Fruit fly (Drosophila melanogaster) whole organism, embryonic: ENCODE results near the gene Arpc3A.

Source experiments
- Bgb ChIP-seq: fragments of 200-800 bp; sonication (Bioruptor generic); IDR thresholded peaks from 2 replicates; pipeline ENCODE4 v1.3.6; 2022; ENCODE audit warnings: missing biosample characterization, missing genetic modification characterization; ENCODE audit not compliant: partially characterized antibody
- CG10321 ChIP-seq: fragments of 200-800 bp; sonication (Bioruptor generic); IDR thresholded peaks from 2 replicates; pipeline ENCODE4 v1.3.6; 2022; ENCODE audit warnings: missing biosample characterization, missing genetic modification characterization
- CG11085 ChIP-seq: fragments of 200-800 bp; sonication (Bioruptor generic); IDR thresholded peaks from 2 replicates; pipeline ENCODE4 v1.3.6; 2022; ENCODE audit warnings: missing biosample characterization, missing genetic modification characterization
- CG12104 ChIP-seq: fragments of 200-800 bp; sonication (Bioruptor generic); optimal IDR thresholded peaks from 3 replicates; lab custom pipeline; 2016; ENCODE audit warnings: missing biosample characterization, missing genetic modification characterization
- CG12219 ChIP-seq: fragments of 200-800 bp; sonication (Bioruptor generic); optimal IDR thresholded peaks from 3 replicates; lab custom pipeline; 2018; ENCODE audit warnings: missing biosample characterization, mild to moderate bottlenecking, missing genetic modification characterization
- CG12299 ChIP-seq: fragments of 200-800 bp; sonication (Bioruptor generic); optimal IDR thresholded peaks from 2 replicates; lab custom pipeline; 2018; ENCODE audit warnings: missing biosample characterization, mild to moderate bottlenecking, missing genetic modification characterization
- CG14710 ChIP-seq: fragments of 200-800 bp; sonication (Bioruptor generic); optimal IDR thresholded peaks from 3 replicates; lab custom pipeline; 2019; ENCODE audit warnings: missing biosample characterization, mild to moderate bottlenecking, missing genetic modification characterization, moderate library complexity
- CG15269 ChIP-seq: fragments of 200-800 bp; sonication (Bioruptor generic); optimal IDR thresholded peaks from 2 replicates; lab custom pipeline; 2018; ENCODE audit warnings: missing biosample characterization, mild to moderate bottlenecking, missing genetic modification characterization, moderate library complexity
- CG15514 ChIP-seq: fragments of 200-800 bp; sonication (Bioruptor generic); optimal IDR thresholded peaks from 3 replicates; lab custom pipeline; 2017; ENCODE audit warnings: missing biosample characterization, missing genetic modification characterization, mild to moderate bottlenecking, moderate library complexity, missing genetic modification reagents
- CG15601 ChIP-seq: fragments of 200-800 bp; sonication (Bioruptor generic); optimal IDR thresholded peaks from 3 replicates; lab custom pipeline; 2019; ENCODE audit warnings: missing biosample characterization, mild to moderate bottlenecking, missing genetic modification characterization, moderate library complexity
- CG2120 ChIP-seq: fragments of 200-800 bp; sonication (Bioruptor generic); optimal IDR thresholded peaks from 3 replicates; lab custom pipeline; 2016; ENCODE audit warnings: missing biosample characterization, missing genetic modification characterization
- CG2678 ChIP-seq: fragments of 200-800 bp; sonication (Bioruptor generic); optimal IDR thresholded peaks from 3 replicates; lab custom pipeline; 2019; ENCODE audit warnings: missing biosample characterization, mild to moderate bottlenecking, missing genetic modification characterization, moderate library complexity
- CG3838 ChIP-seq: fragments of 200-800 bp; sonication (Bioruptor generic); optimal IDR thresholded peaks from 3 replicates; lab custom pipeline; 2016; ENCODE audit warnings: missing biosample characterization, missing genetic modification characterization
- CG6854 ChIP-seq: fragments of 200-800 bp; sonication (Bioruptor generic); optimal IDR thresholded peaks from 3 replicates; lab custom pipeline; 2017; ENCODE audit warnings: missing biosample characterization, mild to moderate bottlenecking, missing genetic modification characterization
- CG7839 ChIP-seq: fragments of 200-800 bp; sonication (Bioruptor generic); optimal IDR thresholded peaks from 3 replicates; lab custom pipeline; 2018; ENCODE audit warnings: missing biosample characterization, mild to moderate bottlenecking, missing genetic modification characterization, moderate library complexity
- CG7928 ChIP-seq: fragments of 200-800 bp; sonication (Bioruptor generic); optimal IDR thresholded peaks from 2 replicates; lab custom pipeline; 2017; ENCODE audit warnings: missing biosample characterization, mild to moderate bottlenecking, missing genetic modification characterization
- CG9797 ChIP-seq: fragments of 200-800 bp; sonication (Bioruptor generic); optimal IDR thresholded peaks from 3 replicates; lab custom pipeline; 2018; ENCODE audit warnings: missing biosample characterization, mild to moderate bottlenecking, missing genetic modification characterization
- Camta ChIP-seq: fragments of 200-800 bp; sonication (Bioruptor generic); optimal IDR thresholded peaks from 2 replicates; lab custom pipeline; 2016; ENCODE audit warnings: missing biosample characterization, missing genetic modification characterization
- Dip2 ChIP-seq: fragments of 200-800 bp; sonication (Bioruptor generic); IDR thresholded peaks from 2 replicates; pipeline ENCODE4 v1.3.6; 2022; ENCODE audit warnings: missing biosample characterization, missing genetic modification characterization
- ERR ChIP-seq: fragments of 200-800 bp; sonication (Bioruptor generic); optimal IDR thresholded peaks from 2 replicates; lab custom pipeline; 2016; ENCODE audit warnings: missing biosample characterization, missing genetic modification characterization
- Hmx ChIP-seq: fragments of 200-800 bp; sonication (Bioruptor generic); optimal IDR thresholded peaks from 2 replicates; lab custom pipeline; 2016; ENCODE audit warnings: missing biosample characterization, missing genetic modification characterization
- Hr51 ChIP-seq, 2 experiments: fragments of 200-800 bp; sonication (Bioruptor generic); optimal IDR thresholded peaks; 2 replicates in 1 of 2; 3 replicates in 1 of 2; lab custom pipeline; 2016 to 2018; ENCODE audit warnings: missing biosample characterization in 2 of 2, missing genetic modification characterization in 2 of 2, mild to moderate bottlenecking in 1 of 2, moderate library complexity in 1 of 2
- Kr ChIP-seq: fragments of 200-800 bp; sonication (Bioruptor generic); optimal IDR thresholded peaks from 2 replicates; lab custom pipeline; 2017; ENCODE audit warnings: missing biosample characterization, mild to moderate bottlenecking, missing genetic modification characterization
- Max ChIP-seq: fragments of 200-800 bp; sonication (Bioruptor generic); optimal IDR thresholded peaks from 2 replicates; lab custom pipeline; 2016; ENCODE audit warnings: missing biosample characterization, mild to moderate bottlenecking, missing genetic modification characterization
- Optix ChIP-seq: fragments of 200-800 bp; sonication (Bioruptor generic); IDR thresholded peaks from 3 replicates; pipeline ENCODE4 v1.3.6; 2022; ENCODE audit warnings: missing biosample characterization, missing genetic modification characterization
- Sry-β ChIP-seq: fragments of 200-800 bp; sonication (Bioruptor generic); optimal IDR thresholded peaks from 2 replicates; lab custom pipeline; 2018; ENCODE audit warnings: missing biosample characterization, mild to moderate bottlenecking, missing genetic modification characterization, moderate library complexity
- Stat92E ChIP-seq, 3 experiments: fragments of >200 bp in 2 of 3; fragments of 200-800 bp in 1 of 3; sonication (Bioruptor generic) in 1 of 3; optimal IDR thresholded peaks; 2 replicates each; lab custom pipeline; 2017 to 2019; ENCODE audit warnings: missing biosample characterization in 3 of 3, missing genetic modification characterization in 3 of 3, mild to moderate bottlenecking in 1 of 3, moderate library complexity in 1 of 3
- Xbp1 ChIP-seq: fragments of 200-800 bp; sonication (Bioruptor generic); optimal IDR thresholded peaks from 3 replicates; lab custom pipeline; 2016; ENCODE audit warnings: missing biosample characterization, mild to moderate bottlenecking, missing genetic modification characterization
- YL-1 ChIP-seq: fragments of 200-800 bp; sonication (Bioruptor generic); optimal IDR thresholded peaks from 3 replicates; lab custom pipeline; 2017; ENCODE audit warnings: missing biosample characterization, mild to moderate bottlenecking, missing genetic modification characterization
- ato ChIP-seq: fragments of 200-800 bp; sonication (Bioruptor generic); IDR thresholded peaks from 2 replicates; pipeline ENCODE4 v1.3.6; 2022; ENCODE audit warnings: missing biosample characterization, missing genetic modification characterization; ENCODE audit not compliant: partially characterized antibody
- btn ChIP-seq: fragments of 200-800 bp; sonication (Bioruptor generic); optimal IDR thresholded peaks from 2 replicates; lab custom pipeline; 2016; ENCODE audit warnings: missing biosample characterization, missing genetic modification characterization
- disco-r ChIP-seq: fragments of 200-800 bp; sonication (Bioruptor generic); optimal IDR thresholded peaks from 2 replicates; lab custom pipeline; 2016; ENCODE audit warnings: missing biosample characterization, missing genetic modification characterization
- dm ChIP-seq: fragments of 200-800 bp; sonication (Bioruptor generic); optimal IDR thresholded peaks from 3 replicates; lab custom pipeline; 2016; ENCODE audit warnings: missing biosample characterization, missing genetic modification characterization
- esg ChIP-seq: fragments of 200-800 bp; sonication (Bioruptor generic); conservative IDR thresholded peaks from 2 replicates; pipeline ENCODE4 v1.3.6; 2022; ENCODE audit warnings: missing biosample characterization, missing genetic modification characterization
- grau ChIP-seq: fragments of 200-800 bp; optimal IDR thresholded peaks from 3 replicates; lab custom pipeline; 2019; ENCODE audit warnings: missing biosample characterization, mild to moderate bottlenecking, missing genetic modification characterization, moderate library complexity
- gsb-n ChIP-seq: fragments of 200-800 bp; sonication (Bioruptor generic); optimal IDR thresholded peaks from 3 replicates; lab custom pipeline; 2018; ENCODE audit warnings: missing biosample characterization, mild to moderate bottlenecking, missing genetic modification characterization
- ind ChIP-seq: fragments of 200-800 bp; sonication (Bioruptor generic); optimal IDR thresholded peaks from 3 replicates; lab custom pipeline; 2016; ENCODE audit warnings: missing biosample characterization, missing genetic modification characterization
- jumu ChIP-seq: fragments of 200-800 bp; sonication (Bioruptor generic); optimal IDR thresholded peaks from 3 replicates; lab custom pipeline; 2016; ENCODE audit warnings: missing biosample characterization, missing genetic modification characterization
- kni ChIP-seq: fragments of 200-800 bp; sonication (Bioruptor generic); optimal IDR thresholded peaks from 3 replicates; lab custom pipeline; 2017; ENCODE audit warnings: mild to moderate bottlenecking, missing biosample characterization, missing genetic modification reagents, missing genetic modification characterization
- mam ChIP-seq: fragments of 200-800 bp; sonication (Bioruptor generic); optimal IDR thresholded peaks from 3 replicates; lab custom pipeline; 2016; ENCODE audit warnings: missing biosample characterization, missing genetic modification characterization
- mirr ChIP-seq: fragments of 200-800 bp; sonication (Bioruptor generic); optimal IDR thresholded peaks from 3 replicates; lab custom pipeline; 2018; ENCODE audit warnings: missing biosample characterization, mild to moderate bottlenecking, missing genetic modification characterization
- nerfin-2 ChIP-seq: fragments of 200-800 bp; sonication (Bioruptor generic); IDR thresholded peaks from 2 replicates; pipeline ENCODE4 v1.3.6; 2022; ENCODE audit warnings: missing biosample characterization, missing genetic modification characterization; ENCODE audit not compliant: partially characterized antibody
- pum ChIP-seq: fragments of 200-800 bp; sonication (Bioruptor generic); optimal IDR thresholded peaks from 2 replicates; lab custom pipeline; 2016; ENCODE audit warnings: missing biosample characterization, missing genetic modification characterization
- repo ChIP-seq: fragments of 200-800 bp; sonication (Bioruptor generic); optimal IDR thresholded peaks from 2 replicates; lab custom pipeline; 2016; ENCODE audit warnings: missing biosample characterization, missing genetic modification characterization
- sc ChIP-seq, 3 experiments: fragments of >200 bp in 2 of 3; fragments of 200-800 bp in 1 of 3; sonication (Bioruptor generic) in 1 of 3; optimal IDR thresholded peaks; 2 replicates in 2 of 3; 3 replicates in 1 of 3; lab custom pipeline; 2017; ENCODE audit warnings: mild to moderate bottlenecking in 1 of 3, missing biosample characterization in 1 of 3, missing genetic modification characterization in 1 of 3, missing genetic modification reagents in 1 of 3
- sr ChIP-seq: fragments of 200-800 bp; sonication (Bioruptor generic); IDR thresholded peaks from 3 replicates; pipeline ENCODE4 v1.3.6; 2022; ENCODE audit warnings: missing biosample characterization, missing genetic modification characterization
- stc ChIP-seq: fragments of 200-800 bp; sonication (Bioruptor generic); IDR thresholded peaks from 2 replicates; pipeline ENCODE4 v1.3.6; 2022; ENCODE audit warnings: missing biosample characterization, missing genetic modification characterization
- usp ChIP-seq: fragments of >200 bp; optimal IDR thresholded peaks from 2 replicates; lab custom pipeline; 2017; ENCODE audit warnings: missing biosample characterization, missing genetic modification characterization
- wor ChIP-seq: fragments of 200-800 bp; sonication (Bioruptor generic); IDR thresholded peaks from 2 replicates; pipeline ENCODE4 v1.3.6; 2022; ENCODE audit warnings: missing biosample characterization, missing genetic modification characterization
- zfh1 ChIP-seq: fragments of 200-800 bp; sonication (Bioruptor generic); IDR thresholded peaks from 3 replicates; pipeline ENCODE4 v1.3.6; 2022; ENCODE audit warnings: missing biosample characterization, missing genetic modification characterization

Arpc3A gene

DNA sequence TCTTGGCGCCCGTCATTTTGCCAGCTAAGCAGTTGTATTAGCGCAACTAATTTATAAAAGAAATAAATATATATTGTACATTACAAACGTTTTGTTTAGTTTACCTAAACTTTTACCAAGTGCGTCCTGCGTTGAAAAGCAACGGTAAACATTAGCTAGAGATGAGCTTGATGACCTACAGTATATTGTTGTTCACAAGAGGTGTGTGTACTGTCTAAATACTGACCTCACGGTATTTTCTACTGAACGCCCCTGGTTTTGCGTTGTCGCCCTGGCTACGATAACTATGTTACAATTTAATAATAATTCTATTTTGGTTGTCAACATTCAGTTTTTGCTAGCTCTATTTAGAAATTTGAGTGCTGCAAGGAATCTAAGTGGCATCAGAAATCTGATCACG is 42.0 kb upstream of the Arpc3A start, which contains the start of gene Acyp2 (continued):
- TF ChIP-seq btn (no peak), sr (no peak), CG12104 (no peak), Hr51 (GFP tag; optimal IDR thresholded peaks at IDR 0.05; lab: Kevin White, UChicago) (peak in 1 of 2 experiments; percentile 8), CG7928 (GFP tag; lab: Kevin White, UChicago) (peak; percentile 98), Stat92E (GFP tag; optimal IDR thresholded peaks at IDR 0.05; lab: Kevin White, UChicago) (no peak), Hmx (GFP tag; lab: Kevin White, UChicago) (no peak), gsb-n (tag; lab: Kevin White, UChicago) (no peak), ind (peak; percentile 38), CG15269 (tag; lab: Kevin White, UChicago) (no peak), jumu (GFP tag; lab: Kevin White, UChicago) (peak; percentile 8), Kr (GFP tag; lab: Kevin White, UChicago) (no peak), CG2120 (peak; percentile 62), zfh1 (GFP tag; lab: Robert Waterston, UW) (0 out of 3 replicates have a peak, but pooled peaks have one; percentile 21), dm (peak; percentile 9), Xbp1 (GFP tag; lab: Kevin White, UChicago) (peak; percentile 51), Dip2 (GFP tag; lab: Robert Waterston, UW) (no peak), usp (GFP tag; lab: Kevin White, UChicago) (no peak), CG15514 (peak; percentile 76), Sry-β (GFP tag; lab: Kevin White, UChicago) (no peak), CG15601 (peak; percentile 31), CG3838 (GFP tag; lab: Kevin White, UChicago) (no peak), wor (no peak), ERR (GFP tag; lab: Kevin White, UChicago) (no peak), YL-1 (GFP tag; lab: Kevin White, UChicago) (peak; percentile 60), stc (GFP tag; lab: Robert Waterston, UW) (no peak), Bgb (GFP tag; lab: Robert Waterston, UW) (peak; percentile 67), CG10321 (GFP tag; lab: Robert Waterston, UW) (peak; percentile 18; the same call in 1 of the 2 replicates), CG12299 (no peak), mirr (GFP tag; lab: Kevin White, UChicago) (no peak), grau (peak; percentile 31), CG11085 (GFP tag; lab: Robert Waterston, UW) (no peak), CG7839 (no peak), Optix (GFP tag; lab: Robert Waterston, UW) (no peak), sc (optimal IDR thresholded peaks at IDR 0.05; lab: Kevin White, UChicago) (no peak), sc (GFP tag; optimal IDR thresholded peaks at IDR 0.05; lab: Kevin White, UChicago) (no peak), CG14710 (tag; lab: Kevin White, UChicago) (peak; percentile 47), Max (GFP tag; lab: Kevin White, UChicago) (peak; percentile 34), nerfin-2 (GFP tag; lab: Robert Waterston, UW) (no peak), esg (no peak), CG9797 (GFP tag; lab: Kevin White, UChicago) (peak; percentile 51), Camta (GFP tag; lab: Kevin White, UChicago) (no peak), CG6854 (GFP tag; lab: Kevin White, UChicago) (no peak), ato (GFP tag; lab: Robert Waterston, UW) (no peak; the same call in 1 of the 2 replicates), repo (GFP tag; lab: Kevin White, UChicago) (no peak), disco-r (GFP tag; lab: Kevin White, UChicago) (no peak), mam (GFP tag; lab: Kevin White, UChicago) (peak; percentile 45), pum (GFP tag; lab: Kevin White, UChicago) (peak; percentile 23), kni (GFP tag; lab: Kevin White, UChicago) (peak; percentile 9), CG12219 (GFP tag; lab: Kevin White, UChicago) (no peak), CG2678 (no peak)
